Worm (Caenorhabditis elegans) whole organism, L1 larva: ENCODE data around the gene C01G10.10.

Source experiments
- C04F5.9 ChIP-seq: sonication (generic microtip); optimal IDR thresholded peaks from 2 replicates; lab custom pipeline; 2016; ENCODE audit warnings: missing genetic modification characterization, missing compliant biosample characterization
- F16B12.6 ChIP-seq: fragments of 150-350 bp; optimal IDR thresholded peaks from 2 replicates; lab custom pipeline; 2014; ENCODE audit warnings: missing biosample characterization, missing genetic modification characterization
- Y116A8C.19 ChIP-seq: sonication (generic microtip); optimal IDR thresholded peaks from 2 replicates; lab custom pipeline; 2016; ENCODE audit warnings: missing compliant biosample characterization, missing genetic modification characterization, borderline replicate concordance
- ceh-63 ChIP-seq: fragments of 200-800 bp; sonication (Bioruptor generic); optimal IDR thresholded peaks from 2 replicates; lab custom pipeline; 2018; ENCODE audit warnings: mild to moderate bottlenecking, missing genetic modification characterization, missing compliant biosample characterization
- ceh-90 ChIP-seq: sonication (generic microtip); optimal IDR thresholded peaks from 2 replicates; lab custom pipeline; 2016; ENCODE audit warnings: missing genetic modification characterization, missing compliant biosample characterization
- efl-1 ChIP-seq, 4 experiments: fragments of 150-350 bp; optimal IDR thresholded peaks in 3 of 4; peaks in 1 of 4; 1 replicate in 1 of 4; 2 replicates in 3 of 4; lab custom pipeline; 2014; ENCODE audit warnings: missing biosample characterization in 2 of 4, missing genetic modification characterization in 2 of 4, missing genetic modification reagents in 2 of 4
- elt-3 ChIP-seq, 6 experiments: fragments of 150-350 bp in 1 of 6; sonication (generic microtip); optimal IDR thresholded peaks; 2 replicates each; lab custom pipeline; 2017 to 2018; ENCODE audit warnings: missing biosample characterization in 6 of 6, missing genetic modification characterization in 6 of 6, inconsistent platforms in 1 of 6
- ets-5 ChIP-seq: fragments of 200-800 bp; sonication (Bioruptor generic); IDR thresholded peaks from 2 replicates; pipeline ENCODE4 v1.3.6; 2022; ENCODE audit warnings: missing genetic modification characterization, missing compliant biosample characterization
- grh-1 ChIP-seq: fragments of 200-800 bp; sonication (Bioruptor generic); IDR thresholded peaks from 2 replicates; pipeline ENCODE4 v1.3.6; 2022; ENCODE audit warnings: missing genetic modification reagents, missing genetic modification characterization, missing compliant biosample characterization
- hlh-4 ChIP-seq: sonication (generic microtip); optimal IDR thresholded peaks from 2 replicates; lab custom pipeline; 2016; ENCODE audit warnings: mild to moderate bottlenecking, missing genetic modification characterization, missing compliant biosample characterization
- lin-15B ChIP-seq: fragments of 150-350 bp; sonication (generic microtip); optimal IDR thresholded peaks from 3 replicates; lab custom pipeline; 2014; ENCODE audit warnings: missing biosample characterization, missing genetic modification characterization
- lin-35 ChIP-seq, 2 experiments: fragments of 150-350 bp; optimal IDR thresholded peaks; 2 replicates each; lab custom pipeline; 2014; ENCODE audit warnings: missing biosample characterization in 2 of 2, missing genetic modification characterization in 2 of 2, missing genetic modification reagents in 2 of 2
- lin-39 ChIP-seq: fragments of 150-350 bp; optimal IDR thresholded peaks from 2 replicates; lab custom pipeline; 2014; ENCODE audit warnings: missing biosample characterization, missing genetic modification reagents, missing genetic modification characterization
- lsy-2 ChIP-seq, 2 experiments: fragments of 150-350 bp; optimal IDR thresholded peaks; 2 replicates each; lab custom pipeline; 2014; ENCODE audit warnings: missing biosample characterization in 2 of 2, missing genetic modification characterization in 2 of 2
- mdl-1 ChIP-seq, 2 experiments: fragments of 150-350 bp; optimal IDR thresholded peaks; 2 replicates each; lab custom pipeline; 2014 to 2017; ENCODE audit warnings: missing biosample characterization in 2 of 2, missing genetic modification characterization in 2 of 2, inconsistent platforms in 1 of 2
- nhr-11 ChIP-seq: fragments of 150-350 bp; optimal IDR thresholded peaks from 2 replicates; lab custom pipeline; 2014; ENCODE audit warnings: missing biosample characterization, missing genetic modification characterization
- nhr-19 ChIP-seq: fragments of 200-800 bp; sonication (Bioruptor generic); conservative IDR thresholded peaks from 2 replicates; pipeline ENCODE4 v1.3.6; 2022; ENCODE audit warnings: missing genetic modification characterization, missing compliant biosample characterization
- nhr-20 ChIP-seq: sonication (generic microtip); optimal IDR thresholded peaks from 2 replicates; lab custom pipeline; 2016; ENCODE audit warnings: mild to moderate bottlenecking, missing genetic modification characterization, missing compliant biosample characterization
- nhr-28 ChIP-seq: fragments of 150-350 bp; optimal IDR thresholded peaks from 2 replicates; lab custom pipeline; 2014; ENCODE audit warnings: missing biosample characterization, missing genetic modification characterization
- nhr-47 ChIP-seq: sonication (generic microtip); optimal IDR thresholded peaks from 2 replicates; lab custom pipeline; 2016; ENCODE audit warnings: mild to moderate bottlenecking, missing genetic modification characterization, moderate library complexity, missing compliant biosample characterization
- nhr-71 ChIP-seq: sonication (generic microtip); optimal IDR thresholded peaks from 2 replicates; lab custom pipeline; 2016; ENCODE audit warnings: mild to moderate bottlenecking, missing genetic modification characterization, moderate library complexity, missing compliant biosample characterization
- nhr-85 ChIP-seq: sonication (generic microtip); peaks from one replicate; lab custom pipeline; 2016; ENCODE audit warnings: missing genetic modification characterization, inconsistent platforms, missing compliant biosample characterization
- nhr-90 ChIP-seq: sonication (generic microtip); optimal IDR thresholded peaks from 2 replicates; lab custom pipeline; 2016; ENCODE audit warnings: mild to moderate bottlenecking, missing genetic modification characterization, missing compliant biosample characterization; ENCODE audit not compliant: poor library complexity
- rnt-1 ChIP-seq: sonication (generic microtip); optimal IDR thresholded peaks from 2 replicates; lab custom pipeline; 2016; ENCODE audit warnings: mild to moderate bottlenecking, missing genetic modification characterization, moderate library complexity, missing compliant biosample characterization
- skn-1 ChIP-seq: fragments of 150-350 bp; optimal IDR thresholded peaks from 2 replicates; lab custom pipeline; 2014; ENCODE audit warnings: missing biosample characterization, missing genetic modification characterization
- snpc-4 ChIP-seq: fragments of 150-350 bp; optimal IDR thresholded peaks from 2 replicates; lab custom pipeline; 2014; ENCODE audit warnings: missing biosample characterization, missing genetic modification characterization
- sox-4 ChIP-seq: sonication (generic microtip); optimal IDR thresholded peaks from 2 replicates; lab custom pipeline; 2016; ENCODE audit warnings: missing genetic modification characterization, missing compliant biosample characterization
- tlp-1 ChIP-seq: fragments of 150-350 bp; optimal IDR thresholded peaks from 2 replicates; lab custom pipeline; 2014; ENCODE audit warnings: missing biosample characterization, missing genetic modification characterization
- unc-130 ChIP-seq: fragments of 150-350 bp; optimal IDR thresholded peaks from 2 replicates; lab custom pipeline; 2017; ENCODE audit warnings: missing biosample characterization, missing genetic modification characterization, inconsistent platforms
- xbp-1 ChIP-seq: sonication (generic microtip); optimal IDR thresholded peaks from 2 replicates; lab custom pipeline; 2016; ENCODE audit warnings: missing genetic modification characterization, missing compliant biosample characterization
- zag-1 ChIP-seq: fragments of 150-350 bp; optimal IDR thresholded peaks from 2 replicates; lab custom pipeline; 2014; ENCODE audit warnings: missing biosample characterization, missing genetic modification characterization
- zip-4 ChIP-seq: fragments of 200-800 bp; sonication (Bioruptor generic); optimal IDR thresholded peaks from 2 replicates; lab custom pipeline; 2018; ENCODE audit warnings: mild to moderate bottlenecking, missing genetic modification characterization, moderate library complexity, missing compliant biosample characterization
- ztf-11 ChIP-seq, 2 experiments: sonication (generic microtip); optimal IDR thresholded peaks; 2 replicates each; lab custom pipeline; 2016 to 2017; ENCODE audit warnings: missing genetic modification characterization in 2 of 2, missing biosample characterization in 1 of 2, missing compliant biosample characterization in 1 of 2

The C01G10.10 gene

ce11 chrV:15059534-15059933, 22.7 kb downstream of the C01G10.10 start, which contains the start of the genes mcm-3 and C25D7.15 (continued):
- no peak for TF ChIP-seq zag-1 (tag; lab: Kevin White, UChicago)
- TF ChIP-seq lin-35 (GFP tag; optimal IDR thresholded peaks at IDR 0.05; lab: Kevin White, UChicago): peak; percentile 71 to 90
- TF ChIP-seq elt-3 (tag; optimal IDR thresholded peaks at IDR 0.05; lab: Kevin White, UChicago): peak in 1 of 6 experiments; percentile 8
- no peak for TF ChIP-seq grh-1 (GFP tag; lab: Robert Waterston, UW)
- TF ChIP-seq skn-1 (tag; lab: Kevin White, UChicago): peak; percentile 37
- TF ChIP-seq nhr-47: peak; percentile 25
- TF ChIP-seq ceh-63 (GFP tag; lab: Kevin White, UChicago): no peak
- no peak for TF ChIP-seq xbp-1 (tag; lab: Kevin White, UChicago)
- peak; percentile 13 for TF ChIP-seq lin-15B
- peak; percentile 38 for TF ChIP-seq nhr-85
- TF ChIP-seq lin-39 (tag; lab: Kevin White, UChicago): no peak
- TF ChIP-seq ztf-11 (tag; optimal IDR thresholded peaks at IDR 0.05; lab: Kevin White, UChicago): no peak
- no peak for TF ChIP-seq mdl-1 (tag; optimal IDR thresholded peaks at IDR 0.05; lab: Kevin White, UChicago)
- TF ChIP-seq zip-4 (GFP tag; lab: Kevin White, UChicago): no peak
- peak; percentile 31 for TF ChIP-seq rnt-1
- peak; percentile 13 for TF ChIP-seq nhr-20
- TF ChIP-seq nhr-28 (tag; lab: Kevin White, UChicago): no peak
- peak; percentile 88 for TF ChIP-seq F16B12.6 (tag; lab: Kevin White, UChicago)
- TF ChIP-seq nhr-19: no peak
- no peak for TF ChIP-seq ceh-90 (tag; lab: Kevin White, UChicago)
- TF ChIP-seq Y116A8C.19 (tag; lab: Kevin White, UChicago): no peak
- TF ChIP-seq snpc-4 (tag; lab: Kevin White, UChicago): no peak
- no peak for TF ChIP-seq hlh-4 (tag; lab: Kevin White, UChicago)
- peak; percentile 17 to 47 for TF ChIP-seq lsy-2 (tag; optimal IDR thresholded peaks at IDR 0.05; lab: Kevin White, UChicago)
- TF ChIP-seq nhr-90: peak; percentile 41
- TF ChIP-seq nhr-11: no peak

ce11 chrV:15058965-15059364, 23.3 kb downstream of the C01G10.10 start:
- TF ChIP-seq tlp-1: no peak
- 0 out of 2 replicates have a peak, but pooled peaks have one; percentile 2 for TF ChIP-seq grh-1 (GFP tag; lab: Robert Waterston, UW)
- TF ChIP-seq efl-1 (optimal IDR thresholded peaks at IDR 0.05; lab: Kevin White, UChicago): no peak
- TF ChIP-seq efl-1 (GFP tag; optimal IDR thresholded peaks at IDR 0.05 in 1 of 2; lab: Kevin White, UChicago): peak in 1 of 2 experiments; percentile 87
- no peak for TF ChIP-seq nhr-47
- no peak for TF ChIP-seq nhr-20

- peak; percentile 34 for TF ChIP-seq nhr-85
- TF ChIP-seq rnt-1: no peak
Observed at ce11 chrV:15058423-15058822, 23.8 kb downstream of the C01G10.10 start.

ce11 chrV:15057724-15058123, 24.5 kb downstream of the C01G10.10 start:
- TF ChIP-seq nhr-71 (no peak), snpc-4 (tag; lab: Kevin White, UChicago) (no peak), lsy-2 (tag; optimal IDR thresholded peaks at IDR 0.05; lab: Kevin White, UChicago) (no peak), C04F5.9 (no peak), unc-130 (tag; lab: Kevin White, UChicago) (no peak), sox-4 (tag; lab: Kevin White, UChicago) (no peak), ets-5 (GFP tag; lab: Robert Waterston, UW) (no peak)

ce11 chrV:15056346-15056839, 25.8 kb downstream of the C01G10.10 start:
- TF ChIP-seq grh-1 (GFP tag; lab: Robert Waterston, UW): no peak
